Fruit fly (Drosophila melanogaster) whole organism, prepupa: ENCODE data around the gene yellow-h.

Experiments used
- CG8632 ChIP-seq: fragments of 200-800 bp; sonication (Bioruptor generic); optimal IDR thresholded peaks from 3 replicates; lab custom pipeline; 2016; ENCODE audit warnings: missing biosample characterization, missing genetic modification characterization
- svp ChIP-seq: fragments of 200-800 bp; sonication (Bioruptor generic); peaks from one replicate; lab custom pipeline; 2016; ENCODE audit warnings: missing biosample characterization, missing genetic modification characterization

The yellow-h gene

dm6 chr4:276325-276724 lies 48.6 kb downstream of the yellow-h start, which contains the start of gene NfI:
Gene NfI, minus strand, starts transcription at chr4:276369.
- TF ChIP-seq svp (GFP tag; lab: Kevin White, UChicago), result peak; percentile 51
- no peak for TF ChIP-seq CG8632
